Fruit fly (Drosophila melanogaster): ENCODE data around the gene alphaTub67C.
A peak's percentile ranks its signal among the peaks of the same experiment; 100 is the strongest.

Gene alphaTub67C

dm6 chr3L:9643762-9644161, 37.3 kb upstream of the alphaTub67C start, which contains the start of gene CNMaR:
Gene CNMaR, plus strand, starts transcription at chr3L:9644109.
- no peak for TF ChIP-seq CG10631 (GFP tag; optimal IDR thresholded peaks at IDR 0.05)
- no peak for TF ChIP-seq ss (GFP tag; optimal IDR thresholded peaks at IDR 0.05)
- no peak for TF ChIP-seq Eip75B (GFP tag; optimal IDR thresholded peaks at IDR 0.05)
- no peak for TF ChIP-seq Hr38 (GFP tag; optimal IDR thresholded peaks at IDR 0.05)
- no peak for TF ChIP-seq fd59A (GFP tag; optimal IDR thresholded peaks at IDR 0.05)
- no peak for TF ChIP-seq svp (GFP tag)
- TF ChIP-seq fd85E (GFP tag; optimal IDR thresholded peaks at IDR 0.05), result no peak
- TF ChIP-seq Sox102F (GFP tag; optimal IDR thresholded peaks at IDR 0.05), result no peak
- no peak for TF ChIP-seq CG11294 (GFP tag; IDR thresholded peaks at IDR 0.05)
- no peak for TF ChIP-seq pdm3 (GFP tag; optimal IDR thresholded peaks at IDR 0.05)
- TF ChIP-seq CG15336 (GFP tag; IDR thresholded peaks at IDR 0.05), result no peak
- no peak for TF ChIP-seq CG8119 (GFP tag; IDR thresholded peaks at IDR 0.05)
- no peak for TF ChIP-seq achi (GFP tag; optimal IDR thresholded peaks at IDR 0.05)
- TF ChIP-seq CG6808 (GFP tag; optimal IDR thresholded peaks at IDR 0.05), result no peak
- no peak for TF ChIP-seq Sox14 (GFP tag; optimal IDR thresholded peaks at IDR 0.05)
- TF ChIP-seq fkh (GFP tag; optimal IDR thresholded peaks at IDR 0.05), result no peak

- TF ChIP-seq eg (GFP tag; IDR thresholded peaks at IDR 0.05) (no peak), vri (GFP tag; optimal IDR thresholded peaks at IDR 0.05) (peak; percentile 96), salr (GFP tag; optimal IDR thresholded peaks at IDR 0.05) (no peak), Eip93F (GFP tag; optimal IDR thresholded peaks at IDR 0.05) (peak; percentile 54), svp (GFP tag) (peak; percentile 48), Sox14 (GFP tag; optimal IDR thresholded peaks at IDR 0.05) (peak; percentile 87), CG6854 (GFP tag; optimal IDR thresholded peaks at IDR 0.05) (no peak)
Measured at dm6 chr3L:9671372-9671771, 9.7 kb upstream of the alphaTub67C start.

- peak; percentile 61 for TF ChIP-seq Eip93F (GFP tag; optimal IDR thresholded peaks at IDR 0.05)
- TF ChIP-seq vri (GFP tag; optimal IDR thresholded peaks at IDR 0.05), result peak; percentile 95
- TF ChIP-seq Met (GFP tag; optimal IDR thresholded peaks at IDR 0.05), result no peak
Measured at dm6 chr3L:9674300-9674699, 6.8 kb upstream of the alphaTub67C start.

- TF ChIP-seq Sox14 (GFP tag; optimal IDR thresholded peaks at IDR 0.05) (no peak), salr (GFP tag; optimal IDR thresholded peaks at IDR 0.05) (peak in 1 of 2 experiments; percentile 47), Eip93F (GFP tag; optimal IDR thresholded peaks at IDR 0.05) (peak; percentile 49), Hr4 (GFP tag; optimal IDR thresholded peaks at IDR 0.05) (no peak), Hr38 (GFP tag; optimal IDR thresholded peaks at IDR 0.05) (no peak), pdm3 (GFP tag; optimal IDR thresholded peaks at IDR 0.05) (no peak), Hr39 (GFP tag; optimal IDR thresholded peaks at IDR 0.05) (no peak), Eip78C (GFP tag) (peak; percentile 71), CG6163 (GFP tag; IDR thresholded peaks at IDR 0.05) (peak; percentile 83), CG9139 (GFP tag; optimal IDR thresholded peaks at IDR 0.05) (no peak), dsx (GFP tag; optimal IDR thresholded peaks at IDR 0.05; ENCODE audit: poor library complexity, severe bottlenecking) (no peak), CG15336 (GFP tag; IDR thresholded peaks at IDR 0.05) (peak; percentile 70), net (GFP tag; optimal IDR thresholded peaks at IDR 0.05) (peak; percentile 72), CG10669 (GFP tag; optimal IDR thresholded peaks at IDR 0.05) (no peak), fd59A (GFP tag; optimal IDR thresholded peaks at IDR 0.05) (no peak), CG8119 (GFP tag; IDR thresholded peaks at IDR 0.05) (peak; percentile 69; the same call in 2 of the 3 replicates), CG16779 (tag; optimal IDR thresholded peaks at IDR 0.05) (peak; percentile 72), Smox (GFP tag; optimal IDR thresholded peaks at IDR 0.05) (no peak), OdsH (GFP tag; optimal IDR thresholded peaks at IDR 0.05) (no peak), topi (GFP tag; optimal IDR thresholded peaks at IDR 0.05) (peak; percentile 38), CG11294 (GFP tag; IDR thresholded peaks at IDR 0.05) (peak; percentile 26; the same call in 1 of the 2 replicates), Ets21C (GFP tag; optimal IDR thresholded peaks at IDR 0.05) (no peak), CG3919 (GFP tag; optimal IDR thresholded peaks at IDR 0.05) (no peak), CG8319 (GFP tag; optimal IDR thresholded peaks at IDR 0.05) (no peak), CG6276 (GFP tag; optimal IDR thresholded peaks at IDR 0.05) (peak; percentile 92), lz (GFP tag; optimal IDR thresholded peaks at IDR 0.05) (no peak), cyc (GFP tag; optimal IDR thresholded peaks at IDR 0.05) (no peak), Sox15 (GFP tag; optimal IDR thresholded peaks at IDR 0.05) (no peak), CG11902 (GFP tag; optimal IDR thresholded peaks at IDR 0.05) (no peak), svp (GFP tag) (peak; percentile 78), Eip75B (GFP tag; optimal IDR thresholded peaks at IDR 0.05) (no peak), CG7368 (GFP tag; optimal IDR thresholded peaks at IDR 0.05) (no peak), CG6808 (GFP tag; optimal IDR thresholded peaks at IDR 0.05) (no peak), CG11762 (GFP tag; optimal IDR thresholded peaks at IDR 0.05; ENCODE audit: insufficient read depth) (no peak), ss (GFP tag; optimal IDR thresholded peaks at IDR 0.05) (no peak)
Measured at dm6 chr3L:9675528-9675963, 5.5 kb upstream of the alphaTub67C start.

Data from whole organism, prepupa.